Worm (Caenorhabditis elegans) whole organism, L4/young adult: ENCODE measurements around the gene cyp-33C7.

Source experiments
- W03F9.2 ChIP-seq: fragments of 150-350 bp; optimal IDR thresholded peaks from 2 replicates; lab custom pipeline; 2014; ENCODE audit warnings: missing biosample characterization, missing genetic modification characterization
- him-1 ChIP-seq: sonication (generic microtip); optimal IDR thresholded peaks from 2 replicates; lab custom pipeline; 2016; ENCODE audit warnings: missing genotype, missing genetic modification reagents, missing genetic modification characterization, missing compliant biosample characterization

DNA sequence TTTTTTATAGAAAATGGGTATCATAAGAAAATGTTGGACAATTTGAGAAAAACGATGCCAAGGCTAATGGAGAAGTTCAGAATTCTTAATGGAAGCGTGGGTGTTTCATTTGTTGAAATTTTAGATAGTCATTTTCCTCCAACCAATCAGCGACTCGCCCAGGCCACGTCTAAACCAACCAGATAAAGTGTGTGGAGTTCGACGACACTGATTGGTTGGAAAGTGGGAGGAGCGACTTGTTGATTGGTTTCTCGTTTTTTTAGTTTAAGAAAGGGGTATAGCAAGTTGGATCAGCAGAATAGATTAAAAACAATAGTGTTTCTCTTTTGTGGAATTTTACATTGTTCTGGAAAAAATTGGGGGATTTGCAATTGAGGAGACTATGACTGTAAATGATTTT, 42.8 kb upstream of the cyp-33C7 start:
- no peak for TF ChIP-seq W03F9.2
- TF ChIP-seq him-1 (tag; lab: Kevin White, UChicago), result no peak
